Fruit fly (Drosophila melanogaster): Measurements from ENCODE around the gene CG3191.

Gene CG3191

DNA sequence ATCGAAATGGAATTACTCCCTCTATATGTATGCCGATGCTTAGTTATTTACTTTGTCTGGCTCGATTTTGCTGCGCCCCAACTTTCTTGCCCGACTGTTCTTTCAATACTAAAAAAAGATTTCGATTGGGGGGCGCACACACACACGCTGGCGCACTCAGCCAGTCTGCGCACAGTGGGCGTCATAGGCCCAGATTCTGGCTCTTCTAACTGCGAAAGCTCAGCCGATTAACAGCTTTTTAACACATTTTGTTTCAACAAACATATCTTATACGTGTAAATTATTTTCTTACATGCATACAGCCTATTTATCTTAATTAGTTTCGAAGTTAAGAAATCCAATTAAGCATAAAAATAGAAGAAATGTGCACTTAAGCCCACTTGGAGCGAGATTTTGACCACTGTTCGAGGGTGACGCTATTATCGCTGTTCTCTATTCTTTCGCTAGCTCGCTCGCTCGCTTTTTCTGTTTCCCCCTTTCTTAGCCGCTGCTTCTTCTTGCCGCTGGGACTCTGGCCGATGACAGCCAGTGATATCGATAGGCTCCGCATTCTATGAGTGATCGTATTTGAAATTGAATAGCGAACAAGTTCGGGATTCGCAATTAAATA, 29.5 kb downstream of the CG3191 start, which contains the start of gene Vinc (continued):
- peak; percentile 77 for TF ChIP-seq CG8281 (tag; optimal IDR thresholded peaks at IDR 0.05)
- no peak for TF ChIP-seq CG15011 (GFP tag; optimal IDR thresholded peaks at IDR 0.05)
- TF ChIP-seq CG14441 (GFP tag; IDR thresholded peaks at IDR 0.05): peak; percentile 84
- TF ChIP-seq CG9437 (GFP tag; optimal IDR thresholded peaks at IDR 0.05): peak; percentile 59
- TF ChIP-seq Nf-YB (GFP tag; optimal IDR thresholded peaks at IDR 0.05): peak; percentile 62
- peak; percentile 90 for TF ChIP-seq Ptx1 (GFP tag; IDR thresholded peaks at IDR 0.05)
- peak; percentile 59; the same call in 2 of the 3 replicates for TF ChIP-seq CG2889 (GFP tag; IDR thresholded peaks at IDR 0.05)
- peak; percentile 62 for TF ChIP-seq chn (GFP tag; optimal IDR thresholded peaks at IDR 0.05)
- TF ChIP-seq Fer2 (tag; optimal IDR thresholded peaks at IDR 0.05): peak; percentile 87
- peak; percentile 73 for TF ChIP-seq CG4730 (GFP tag; IDR thresholded peaks at IDR 0.05)
- peak; percentile 96 for TF ChIP-seq CG17385 (GFP tag; optimal IDR thresholded peaks at IDR 0.05)
- peak; percentile 42 for TF ChIP-seq pzg (GFP tag; optimal IDR thresholded peaks at IDR 0.05)
- peak; percentile 43 for TF ChIP-seq Bgb (GFP tag; IDR thresholded peaks at IDR 0.05; ENCODE audit: partially characterized antibody)
- TF ChIP-seq gsb (GFP tag; IDR thresholded peaks at IDR 0.05): peak; percentile 78
- peak; percentile 74 for TF ChIP-seq Spps (tag; optimal IDR thresholded peaks at IDR 0.05)
- TF ChIP-seq sens-2 (GFP tag; IDR thresholded peaks at IDR 0.05): peak; percentile 64
- TF ChIP-seq CG30403 (GFP tag; optimal IDR thresholded peaks at IDR 0.05): peak; percentile 84
- TF ChIP-seq CG4282 (GFP tag; optimal IDR thresholded peaks at IDR 0.05): peak; percentile 18
- peak; percentile 80 for TF ChIP-seq her (GFP tag; optimal IDR thresholded peaks at IDR 0.05)
- peak; percentile 65 to 73 for TF ChIP-seq bsh (GFP tag; optimal IDR thresholded peaks at IDR 0.05)
- TF ChIP-seq CG14050 (GFP tag; IDR thresholded peaks at IDR 0.05): peak; percentile 62; the same call in 2 of the 3 replicates
- TF ChIP-seq fd3F (GFP tag; optimal IDR thresholded peaks at IDR 0.05): peak; percentile 72
- TF ChIP-seq Rfx (GFP tag; IDR thresholded peaks at IDR 0.05): peak; percentile 94
- TF ChIP-seq Ets65A (GFP tag): peak; percentile 97
- TF ChIP-seq salm (tag; optimal IDR thresholded peaks at IDR 0.05): peak; percentile 48
- TF ChIP-seq CG31224 (GFP tag; IDR thresholded peaks at IDR 0.05): peak; percentile 81
- TF ChIP-seq schlank (tag; optimal IDR thresholded peaks at IDR 0.05): peak; percentile 45
- TF ChIP-seq caup (GFP tag; optimal IDR thresholded peaks at IDR 0.05; ENCODE audit: severe bottlenecking): peak; percentile 93
- TF ChIP-seq odd (GFP tag; optimal IDR thresholded peaks at IDR 0.05): no peak
- TF ChIP-seq hkb (optimal IDR thresholded peaks at IDR 0.05): no peak
- TF ChIP-seq hkb (GFP tag; IDR thresholded peaks at IDR 0.05): peak; percentile 86
- TF ChIP-seq lbe (GFP tag; optimal IDR thresholded peaks at IDR 0.05): peak; percentile 75
- peak; percentile 50; the same call in 2 of the 4 replicates for TF ChIP-seq Dll (GFP tag; IDR thresholded peaks at IDR 0.05; ENCODE audit: partially characterized antibody)
- TF ChIP-seq zfh1 (GFP tag; IDR thresholded peaks at IDR 0.05): peak; percentile 85
- peak; percentile 80 for TF ChIP-seq NK7.1 (GFP tag; optimal IDR thresholded peaks at IDR 0.05)
- peak; percentile 5 for TF ChIP-seq CG3407 (GFP tag; optimal IDR thresholded peaks at IDR 0.05)
- TF ChIP-seq sim (GFP tag; IDR thresholded peaks at IDR 0.05): no peak; the same call in 1 of the 2 replicates
- TF ChIP-seq fru (optimal IDR thresholded peaks at IDR 0.05): no peak
- peak; percentile 29 for TF ChIP-seq NC2β (GFP tag; optimal IDR thresholded peaks at IDR 0.05)
- peak; percentile 74 for TF ChIP-seq CG12104 (GFP tag; optimal IDR thresholded peaks at IDR 0.05)
- TF ChIP-seq lola (GFP tag; optimal IDR thresholded peaks at IDR 0.05): peak in 1 of 3 experiments; percentile 65
- TF ChIP-seq run (tag; optimal IDR thresholded peaks at IDR 0.05): no peak
- no peak for TF ChIP-seq CG1024 (GFP tag; IDR thresholded peaks at IDR 0.05)
- peak; percentile 68 for TF ChIP-seq Atf3 (GFP tag; optimal IDR thresholded peaks at IDR 0.05)
- peak; percentile 78 for TF ChIP-seq CG32772 (GFP tag; IDR thresholded peaks at IDR 0.05)
- peak; percentile 47 for TF ChIP-seq bab2 (GFP tag; optimal IDR thresholded peaks at IDR 0.05)
- no peak for TF ChIP-seq prd (optimal IDR thresholded peaks at IDR 0.05)
- TF ChIP-seq prd (GFP tag; IDR thresholded peaks at IDR 0.05): peak; percentile 79
- peak; percentile 91 for TF ChIP-seq Antp (GFP tag; optimal IDR thresholded peaks at IDR 0.05)
- TF ChIP-seq Aef1 (GFP tag; IDR thresholded peaks at IDR 0.05): peak; percentile 81
- TF ChIP-seq hbn (GFP tag; IDR thresholded peaks at IDR 0.05; ENCODE audit: partially characterized antibody): no peak

Measured in whole organism, embryonic.